Fruit fly (Drosophila melanogaster): ENCODE data around the gene CG42540.

- TF ChIP-seq Sin3A (optimal IDR thresholded peaks at IDR 0.05) (no peak), ttk (optimal IDR thresholded peaks at IDR 0.05) (no peak)
Observed at dm6 chr3L:4532841-4533619, 22.9 kb upstream of the CG42540 start, which contains the start of gene CG11353.

Measured in Kc167 (cell line).